Fruit fly (Drosophila melanogaster): Measurements from ENCODE around the gene Rpt3.

DNA sequence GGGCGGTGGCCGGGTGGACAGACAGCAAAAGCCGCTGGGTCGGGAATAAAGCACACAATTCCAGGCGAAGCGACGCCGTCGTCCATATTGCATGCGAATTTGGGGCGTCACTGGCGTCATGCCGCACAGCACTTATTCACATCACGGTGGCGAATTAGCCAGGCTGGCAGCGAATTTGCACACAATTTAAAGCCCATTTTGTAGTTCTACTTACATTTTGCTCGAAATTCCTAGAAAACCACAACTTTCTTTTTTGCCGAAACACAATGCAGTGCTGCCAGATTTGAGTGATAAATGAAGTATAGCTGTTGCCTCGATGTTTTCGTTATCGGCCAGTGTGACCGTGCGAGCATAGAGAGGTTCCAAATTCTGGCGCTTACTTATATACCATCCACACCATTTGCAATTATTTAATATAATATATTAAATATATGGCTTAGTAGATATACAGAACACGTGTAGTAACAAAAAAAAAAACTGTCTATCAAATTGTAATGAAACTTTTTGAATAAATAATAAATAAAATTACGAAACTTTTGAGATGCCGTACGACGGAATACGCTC, 23.5 kb downstream of the Rpt3 start, which contains the start of gene Ran:
- TF ChIP-seq kay (GFP tag; ENCODE audit: borderline replicate concordance) (no peak), CG7101 (tag; optimal IDR thresholded peaks at IDR 0.05) (no peak), CG7045 (GFP tag; optimal IDR thresholded peaks at IDR 0.05) (no peak), pad (GFP tag; optimal IDR thresholded peaks at IDR 0.05) (no peak), CG11617 (GFP tag; optimal IDR thresholded peaks at IDR 0.05) (no peak), CG5204 (GFP tag; optimal IDR thresholded peaks at IDR 0.05) (no peak), cic (GFP tag; optimal IDR thresholded peaks at IDR 0.05) (no peak), CG33017 (tag; optimal IDR thresholded peaks at IDR 0.05) (no peak), Hr96 (GFP tag; optimal IDR thresholded peaks at IDR 0.05) (no peak), CG1620 (GFP tag; optimal IDR thresholded peaks at IDR 0.05) (no peak), cnc (optimal IDR thresholded peaks at IDR 0.05) (no peak), Clk (GFP tag; optimal IDR thresholded peaks at IDR 0.05) (no peak), ovo (GFP tag; optimal IDR thresholded peaks at IDR 0.05) (no peak)

Measured in whole organism, adult.